Worm (Caenorhabditis elegans) whole organism, L2 larva: ENCODE results near the gene F31F7.2.

Experiments used
- C34F6.9 ChIP-seq: fragments of 150-350 bp; optimal IDR thresholded peaks from 2 replicates; lab custom pipeline; 2014; ENCODE audit warnings: missing biosample characterization, missing genetic modification characterization
- F13H6.1 ChIP-seq: sonication (generic microtip); optimal IDR thresholded peaks from 2 replicates; lab custom pipeline; 2016; ENCODE audit warnings: missing genetic modification characterization, missing compliant biosample characterization
- R02D3.7 ChIP-seq: fragments of 150-350 bp; optimal IDR thresholded peaks from 2 replicates; lab custom pipeline; 2014; ENCODE audit warnings: missing biosample characterization, missing genetic modification characterization
- Y55F3AM.14 ChIP-seq: fragments of 200-800 bp; sonication (Bioruptor generic); optimal IDR thresholded peaks from 2 replicates; lab custom pipeline; 2018; ENCODE audit warnings: mild to moderate bottlenecking, missing genetic modification characterization, missing compliant biosample characterization
- ZK546.5 ChIP-seq: sonication (generic microtip); optimal IDR thresholded peaks from 2 replicates; lab custom pipeline; 2017; ENCODE audit warnings: missing biosample characterization, missing genetic modification characterization
- alr-1 ChIP-seq: fragments of 150-350 bp; optimal IDR thresholded peaks from 2 replicates; lab custom pipeline; 2014; ENCODE audit warnings: missing biosample characterization, missing genetic modification characterization
- aly-2 ChIP-seq: fragments of 150-350 bp; optimal IDR thresholded peaks from 2 replicates; lab custom pipeline; 2014; ENCODE audit warnings: missing biosample characterization, missing genetic modification characterization
- ama-1 ChIP-seq: fragments of 150-350 bp; optimal IDR thresholded peaks from 2 replicates; lab custom pipeline; 2018; ENCODE audit warnings: inconsistent platforms
- blmp-1 ChIP-seq: sonication (generic microtip); optimal IDR thresholded peaks from 2 replicates; lab custom pipeline; 2017; ENCODE audit warnings: missing genetic modification characterization, mild to moderate bottlenecking, missing compliant biosample characterization, antibody characterized with exemption, moderate library complexity; ENCODE audit not compliant: insufficient read depth
- ceh-16 ChIP-seq: fragments of 150-350 bp; optimal IDR thresholded peaks from 2 replicates; lab custom pipeline; 2014; ENCODE audit warnings: missing biosample characterization, missing genetic modification characterization
- ceh-82 ChIP-seq: fragments of 150-350 bp; optimal IDR thresholded peaks from 2 replicates; lab custom pipeline; 2014; ENCODE audit warnings: missing biosample characterization, missing genetic modification characterization
- crh-2 ChIP-seq: sonication (generic microtip); optimal IDR thresholded peaks from 2 replicates; lab custom pipeline; 2017; ENCODE audit warnings: missing biosample characterization, missing genetic modification characterization
- dmd-4 ChIP-seq: sonication (generic microtip); optimal IDR thresholded peaks from 2 replicates; lab custom pipeline; 2017; ENCODE audit warnings: missing biosample characterization, missing genetic modification characterization
- egl-27 ChIP-seq: sonication (generic microtip); optimal IDR thresholded peaks from 3 replicates; lab custom pipeline; 2017; ENCODE audit warnings: missing biosample characterization, missing genetic modification reagents, missing genetic modification characterization
- elt-1 ChIP-seq: fragments of 150-350 bp; optimal IDR thresholded peaks from 2 replicates; lab custom pipeline; 2014; ENCODE audit warnings: missing biosample characterization, missing genetic modification characterization
- elt-3 ChIP-seq: sonication (generic microtip); optimal IDR thresholded peaks from 2 replicates; lab custom pipeline; 2017; ENCODE audit warnings: missing biosample characterization, missing genetic modification characterization
- fos-1 ChIP-seq: fragments of 150-350 bp; optimal IDR thresholded peaks from 2 replicates; lab custom pipeline; 2014; ENCODE audit warnings: missing biosample characterization, missing genetic modification characterization
- gmeb-1 ChIP-seq: fragments of 150-350 bp; optimal IDR thresholded peaks from 2 replicates; lab custom pipeline; 2014; ENCODE audit warnings: missing biosample characterization, missing genetic modification characterization
- lin-11 ChIP-seq: fragments of 150-350 bp; sonication (generic microtip); optimal IDR thresholded peaks from 2 replicates; lab custom pipeline; 2014; ENCODE audit warnings: missing biosample characterization, missing genetic modification characterization, inconsistent platforms, mixed read lengths
- lin-13 ChIP-seq: fragments of 150-350 bp; optimal IDR thresholded peaks from 2 replicates; lab custom pipeline; 2014; ENCODE audit warnings: missing biosample characterization, missing genetic modification reagents, missing genetic modification characterization
- lin-39 ChIP-seq: fragments of 150-350 bp; optimal IDR thresholded peaks from 2 replicates; lab custom pipeline; 2014; ENCODE audit warnings: missing biosample characterization, missing genetic modification reagents, missing genetic modification characterization
- lsy-2 ChIP-seq, 2 experiments: fragments of 150-350 bp in 1 of 2; sonication (generic microtip) in 1 of 2; optimal IDR thresholded peaks; 2 replicates each; lab custom pipeline; 2014 to 2017; ENCODE audit warnings: missing biosample characterization in 2 of 2, missing genetic modification characterization in 2 of 2
- mab-5 ChIP-seq: fragments of 150-350 bp; optimal IDR thresholded peaks from 2 replicates; lab custom pipeline; 2014; ENCODE audit warnings: missing biosample characterization, missing genetic modification characterization
- mbf-1 ChIP-seq: sonication (generic microtip); optimal IDR thresholded peaks from 2 replicates; lab custom pipeline; 2017; ENCODE audit warnings: missing biosample characterization, missing genetic modification characterization
- mdl-1 ChIP-seq, 2 experiments: fragments of 150-350 bp in 1 of 2; sonication (generic microtip) in 1 of 2; optimal IDR thresholded peaks; 2 replicates each; lab custom pipeline; 2017; ENCODE audit warnings: missing biosample characterization in 2 of 2, missing genetic modification characterization in 2 of 2
- nhr-10 ChIP-seq: sonication (generic microtip); optimal IDR thresholded peaks from 2 replicates; lab custom pipeline; 2017; ENCODE audit warnings: missing biosample characterization, missing genetic modification characterization
- nhr-11 ChIP-seq: fragments of 150-350 bp; optimal IDR thresholded peaks from 2 replicates; lab custom pipeline; 2014; ENCODE audit warnings: missing biosample characterization, missing genetic modification characterization
- nhr-12 ChIP-seq: fragments of 150-350 bp; optimal IDR thresholded peaks from 2 replicates; lab custom pipeline; 2014; ENCODE audit warnings: missing biosample characterization, missing genetic modification characterization
- nhr-129 ChIP-seq: fragments of 150-350 bp; optimal IDR thresholded peaks from 2 replicates; lab custom pipeline; 2014; ENCODE audit warnings: missing biosample characterization, missing genetic modification characterization
- nhr-21 ChIP-seq: fragments of 150-350 bp; optimal IDR thresholded peaks from 2 replicates; lab custom pipeline; 2014; ENCODE audit warnings: missing biosample characterization, missing genetic modification characterization
- nhr-237 ChIP-seq: fragments of 150-350 bp; optimal IDR thresholded peaks from 2 replicates; lab custom pipeline; 2014; ENCODE audit warnings: missing biosample characterization, missing genetic modification characterization
- nhr-25 ChIP-seq: fragments of 150-350 bp; sonication (generic microtip); optimal IDR thresholded peaks from 3 replicates; lab custom pipeline; 2014; ENCODE audit warnings: missing biosample characterization, missing genetic modification characterization
- nhr-6 ChIP-seq: fragments of 150-350 bp; optimal IDR thresholded peaks from 2 replicates; lab custom pipeline; 2014; ENCODE audit warnings: missing biosample characterization, missing genetic modification characterization
- nhr-77 ChIP-seq: fragments of 150-350 bp; optimal IDR thresholded peaks from 2 replicates; lab custom pipeline; 2014; ENCODE audit warnings: missing biosample characterization, missing genetic modification characterization
- sem-4 ChIP-seq: fragments of 150-350 bp; optimal IDR thresholded peaks from 2 replicates; lab custom pipeline; 2014; ENCODE audit warnings: missing biosample characterization, missing genetic modification reagents, missing genetic modification characterization
- skn-1 ChIP-seq: sonication (generic microtip); optimal IDR thresholded peaks from 2 replicates; lab custom pipeline; 2017; ENCODE audit warnings: missing biosample characterization, missing genetic modification characterization
- sma-3 ChIP-seq: sonication (generic microtip); optimal IDR thresholded peaks from 2 replicates; lab custom pipeline; 2016; ENCODE audit warnings: missing genetic modification reagents, missing genetic modification characterization, missing compliant biosample characterization
- sma-9 ChIP-seq, 2 experiments: fragments of 150-350 bp in 1 of 2; sonication (generic microtip) in 1 of 2; optimal IDR thresholded peaks; 2 replicates each; lab custom pipeline; 2014 to 2016; ENCODE audit warnings: missing genetic modification characterization in 2 of 2, mild to moderate bottlenecking in 1 of 2, missing biosample characterization in 1 of 2, missing compliant biosample characterization in 1 of 2, missing genetic modification reagents in 1 of 2, moderate library complexity in 1 of 2
- snpc-4 ChIP-seq: fragments of 150-350 bp; optimal IDR thresholded peaks from 2 replicates; lab custom pipeline; 2014; ENCODE audit warnings: missing biosample characterization, missing genetic modification characterization
- unc-39 ChIP-seq: fragments of 150-350 bp; optimal IDR thresholded peaks from 2 replicates; lab custom pipeline; 2014; ENCODE audit warnings: missing biosample characterization, missing genetic modification characterization
- unc-55 ChIP-seq: fragments of 150-350 bp; sonication (generic microtip); optimal IDR thresholded peaks from 3 replicates; lab custom pipeline; 2014; ENCODE audit warnings: missing biosample characterization, missing genetic modification reagents, missing genetic modification characterization
- zag-1 ChIP-seq: fragments of 150-350 bp; optimal IDR thresholded peaks from 2 replicates; lab custom pipeline; 2014; ENCODE audit warnings: missing biosample characterization, missing genetic modification characterization
- ztf-1 ChIP-seq: fragments of 200-800 bp; sonication (Bioruptor generic); conservative IDR thresholded peaks from 2 replicates; pipeline ENCODE4 v1.3.6; 2022; ENCODE audit warnings: missing genetic modification characterization, missing compliant biosample characterization
- ztf-11 ChIP-seq: sonication (generic microtip); optimal IDR thresholded peaks from 2 replicates; lab custom pipeline; 2017; ENCODE audit warnings: missing biosample characterization, missing genetic modification characterization
- ztf-4 ChIP-seq: fragments of 150-350 bp; optimal IDR thresholded peaks from 2 replicates; lab custom pipeline; 2014; ENCODE audit warnings: missing biosample characterization, missing genetic modification characterization

The F31F7.2 gene

ce11 chrV:6246454-6246981, 24.1 kb upstream of the F31F7.2 start, which contains the start of gene dmd-7:
dmd-7 (plus strand) TSS chrV:6246931.
- TF ChIP-seq egl-27 (tag; lab: Kevin White, UChicago) (peak; percentile 94), skn-1 (tag; lab: Kevin White, UChicago) (no peak), mbf-1 (tag; lab: Kevin White, UChicago) (no peak), elt-3 (tag; lab: Kevin White, UChicago) (no peak), gmeb-1 (tag; lab: Kevin White, UChicago) (peak; percentile 57), nhr-237 (tag; lab: Kevin White, UChicago) (no peak), nhr-129 (tag; lab: Kevin White, UChicago) (peak; percentile 92), ztf-11 (tag; lab: Kevin White, UChicago) (no peak), nhr-77 (tag; lab: Kevin White, UChicago) (no peak), ztf-4 (tag; lab: Kevin White, UChicago) (peak; percentile 65), snpc-4 (tag; lab: Kevin White, UChicago) (peak; percentile 14), lsy-2 (tag; optimal IDR thresholded peaks at IDR 0.05; lab: Kevin White, UChicago) (peak; percentile 50 to 82), sma-3 (peak; percentile 97), crh-2 (tag; lab: Kevin White, UChicago) (peak; percentile 89), nhr-21 (peak; percentile 97), aly-2 (tag; lab: Kevin White, UChicago) (no peak), fos-1 (tag; lab: Kevin White, UChicago) (peak; percentile 69), nhr-6 (peak; percentile 78), nhr-12 (tag; lab: Kevin White, UChicago) (no peak), nhr-11 (tag; lab: Kevin White, UChicago) (no peak), ceh-16 (peak; percentile 52), unc-55 (GFP tag; lab: Kevin White, UChicago) (peak; percentile 49), ztf-1 (GFP tag; lab: Robert Waterston, UW) (no peak), dmd-4 (tag; lab: Kevin White, UChicago) (no peak), nhr-10 (tag; lab: Kevin White, UChicago) (peak; percentile 3), ceh-82 (tag; lab: Kevin White, UChicago) (no peak), F13H6.1 (tag; lab: Kevin White, UChicago) (peak; percentile 96), lin-39 (tag; lab: Kevin White, UChicago) (no peak), unc-39 (tag; lab: Kevin White, UChicago) (no peak), C34F6.9 (tag; lab: Kevin White, UChicago) (peak; percentile 70), ama-1 (lab: Kevin White, UChicago) (no peak), lin-11 (peak; percentile 51), ZK546.5 (tag; lab: Kevin White, UChicago) (no peak), sma-9 (GFP tag; optimal IDR thresholded peaks at IDR 0.05; lab: Kevin White, UChicago) (peak; percentile 100), sma-9 (tag; optimal IDR thresholded peaks at IDR 0.05; lab: Kevin White, UChicago) (peak; percentile 96), elt-1 (tag; lab: Kevin White, UChicago) (no peak), mdl-1 (tag; optimal IDR thresholded peaks at IDR 0.05; lab: Kevin White, UChicago) (peak; percentile 76 to 85), Y55F3AM.14 (GFP tag; lab: Kevin White, UChicago) (peak; percentile 82), mab-5 (tag; lab: Kevin White, UChicago) (peak; percentile 78), nhr-25 (tag; lab: Kevin White, UChicago) (peak; percentile 92), lin-13 (GFP tag; lab: Kevin White, UChicago) (peak; percentile 69), zag-1 (tag; lab: Kevin White, UChicago) (peak; percentile 59), blmp-1 (peak; percentile 90), alr-1 (tag; lab: Kevin White, UChicago) (no peak), R02D3.7 (tag; lab: Kevin White, UChicago) (no peak), sem-4 (tag; lab: Kevin White, UChicago) (peak; percentile 87)
